Fruit fly (Drosophila melanogaster): ENCODE data around the gene CG4465.

The CG4465 gene

DNA sequence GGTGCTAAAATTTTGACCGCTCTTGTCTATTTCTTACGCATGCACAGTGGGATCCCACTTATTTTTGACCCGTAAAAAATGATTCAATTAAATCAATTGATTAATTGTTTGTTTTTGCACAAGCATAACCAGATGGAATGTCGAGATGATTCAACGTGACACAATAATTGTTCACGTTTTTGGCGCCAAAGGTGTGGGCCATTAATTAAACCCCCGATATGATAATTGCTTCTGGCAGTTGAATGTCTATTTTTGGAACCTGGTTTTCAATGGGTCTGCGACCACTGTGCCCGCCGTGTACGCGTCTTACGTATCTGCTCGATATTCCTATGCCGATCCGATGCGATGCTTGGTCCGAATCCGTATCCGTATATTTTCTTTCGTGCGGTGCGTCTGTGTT, 25.6 kb downstream of the CG4465 start:
- TF ChIP-seq EcR (GFP tag; optimal IDR thresholded peaks at IDR 0.05) = no peak
- TF ChIP-seq Dll (optimal IDR thresholded peaks at IDR 0.05) = no peak
- no peak for TF ChIP-seq usp (GFP tag; optimal IDR thresholded peaks at IDR 0.05)
- TF ChIP-seq psq (optimal IDR thresholded peaks at IDR 0.05) = no peak
- TF ChIP-seq CG8478 (optimal IDR thresholded peaks at IDR 0.05) = no peak
- TF ChIP-seq pan (optimal IDR thresholded peaks at IDR 0.05) = no peak

DNA sequence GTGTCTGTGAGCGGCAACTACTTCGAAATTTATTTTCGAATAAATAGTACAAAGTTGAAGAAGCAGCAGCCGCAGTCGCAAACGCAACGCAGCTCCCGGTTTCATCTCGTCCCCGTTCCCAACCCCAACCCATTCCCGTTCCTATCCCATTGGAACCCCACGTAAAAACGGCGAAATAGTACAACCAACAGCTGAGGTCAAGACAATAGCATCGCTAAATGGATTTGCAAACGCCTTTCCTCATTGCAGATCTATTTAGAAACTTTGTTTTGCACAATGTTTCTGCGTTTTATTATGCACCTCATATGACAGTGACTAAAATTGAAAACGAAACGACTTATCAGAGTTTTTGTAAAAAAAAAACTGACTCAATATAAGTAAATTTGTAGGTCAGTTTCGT, 26.3 kb downstream of the CG4465 start:
- TF ChIP-seq CG8478 (optimal IDR thresholded peaks at IDR 0.05) = no peak
- TF ChIP-seq pan (optimal IDR thresholded peaks at IDR 0.05) = no peak
- no peak for TF ChIP-seq psq (optimal IDR thresholded peaks at IDR 0.05)
- TF ChIP-seq Dll (optimal IDR thresholded peaks at IDR 0.05) = no peak
- TF ChIP-seq EcR (GFP tag; optimal IDR thresholded peaks at IDR 0.05) = no peak
- no peak for TF ChIP-seq usp (GFP tag; optimal IDR thresholded peaks at IDR 0.05)

DNA sequence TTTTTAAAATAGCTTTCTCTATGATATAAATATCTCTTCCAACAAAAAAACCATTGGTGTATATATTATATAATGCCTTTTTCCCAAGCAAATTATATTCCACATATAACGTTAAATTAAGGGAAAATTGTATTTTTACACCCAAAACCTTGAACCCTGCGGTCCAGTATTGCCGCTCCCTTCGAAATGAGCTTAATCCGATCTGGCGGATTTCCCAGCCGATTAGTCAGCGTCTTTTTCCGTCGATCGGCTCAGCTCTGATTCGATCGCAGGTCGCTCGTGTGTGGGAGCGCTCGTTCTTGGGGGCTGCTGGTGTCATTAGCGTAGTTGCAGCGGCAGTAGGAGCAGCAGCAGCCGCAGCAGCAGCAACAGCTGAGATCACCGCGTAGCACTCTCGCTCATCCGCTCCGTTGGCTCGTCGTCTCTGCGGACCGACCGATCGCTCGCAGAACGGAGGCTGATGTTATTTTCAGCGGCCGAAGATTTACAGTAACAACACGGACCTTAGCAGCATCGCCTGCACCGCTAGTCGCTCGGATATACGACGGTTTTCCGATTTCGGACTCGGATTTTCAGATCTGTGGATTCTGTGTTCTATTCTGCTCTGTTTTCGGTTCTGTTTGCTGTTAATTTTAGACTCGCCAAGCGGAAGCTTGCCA, 27.2 kb downstream of the CG4465 start, which contains the start of gene CG4733:
Gene CG4733 (plus strand): TSS at position 350 of the 659 bp plus-strand sequence.
- TF ChIP-seq psq (optimal IDR thresholded peaks at IDR 0.05) = no peak
- TF ChIP-seq CG8478 (optimal IDR thresholded peaks at IDR 0.05) = no peak
- TF ChIP-seq Dll (optimal IDR thresholded peaks at IDR 0.05) = no peak
- no peak for TF ChIP-seq usp (GFP tag; optimal IDR thresholded peaks at IDR 0.05)
- no peak for TF ChIP-seq EcR (GFP tag; optimal IDR thresholded peaks at IDR 0.05)
- no peak for TF ChIP-seq pan (optimal IDR thresholded peaks at IDR 0.05)

DNA sequence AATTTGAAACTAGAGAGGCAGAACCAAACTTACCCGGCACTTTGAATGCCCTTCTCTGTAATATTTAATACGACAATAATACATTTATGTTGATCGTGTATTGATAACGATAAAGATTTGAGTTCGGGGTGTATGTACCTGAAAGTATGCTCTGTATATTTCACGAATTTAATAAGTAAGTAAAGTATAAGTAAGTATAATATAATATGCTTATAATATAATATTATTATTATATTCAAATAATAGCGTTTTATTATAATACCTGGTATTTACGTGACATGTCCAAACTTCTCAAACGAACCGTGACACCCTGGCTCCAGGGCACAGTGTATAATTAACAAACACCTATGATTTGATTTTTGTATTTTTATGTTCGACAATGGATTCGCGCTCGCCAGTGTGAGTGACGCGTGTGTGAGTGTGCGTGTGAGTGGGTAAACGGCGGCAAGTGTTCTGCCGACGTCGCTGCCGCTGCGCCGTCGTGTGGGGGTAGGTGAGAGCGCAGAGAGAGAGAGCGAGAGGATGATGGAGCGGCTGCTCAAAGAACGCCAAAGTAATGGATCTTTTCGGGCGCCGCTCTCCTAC, 27.9 kb downstream of the CG4465 start:
- TF ChIP-seq Dll (optimal IDR thresholded peaks at IDR 0.05) (peak; percentile 82), CG8478 (optimal IDR thresholded peaks at IDR 0.05) (no peak)

DNA sequence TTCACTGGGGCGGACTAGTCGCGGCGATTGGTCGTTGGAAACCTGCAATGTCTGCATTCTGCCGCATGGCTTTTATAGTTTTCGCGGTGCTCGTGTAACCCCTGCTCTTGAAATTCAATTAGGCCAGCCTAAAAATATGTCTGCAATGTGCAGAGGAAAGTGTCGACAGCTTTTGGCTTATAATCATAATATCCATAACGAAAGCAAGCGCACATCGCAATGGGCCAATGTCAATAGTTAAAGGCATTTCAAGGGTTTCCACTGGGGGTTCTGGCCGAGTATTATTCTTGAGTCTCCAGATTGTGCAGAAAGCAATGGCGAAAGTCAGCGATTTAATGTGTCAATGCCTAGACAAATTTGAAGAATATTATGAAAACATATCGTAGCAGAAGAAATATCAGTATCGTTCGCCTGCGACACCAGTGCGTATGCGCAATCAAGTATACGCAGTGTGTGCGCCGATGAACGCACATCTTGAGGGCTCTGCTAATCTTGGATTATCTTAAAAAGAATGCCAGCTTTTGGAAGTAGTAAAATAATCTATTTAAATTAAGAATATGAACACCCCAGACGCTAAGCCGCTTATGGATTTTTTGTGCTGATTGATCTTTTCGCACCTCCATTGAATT, 29.4 kb downstream of the CG4465 start, which contains the start of gene ninaE:
Gene ninaE (minus strand): TSS at position 51 of the 629 bp plus-strand sequence.
- no peak for TF ChIP-seq CG8478 (optimal IDR thresholded peaks at IDR 0.05)
- TF ChIP-seq EcR (GFP tag; optimal IDR thresholded peaks at IDR 0.05) = no peak
- no peak for TF ChIP-seq psq (optimal IDR thresholded peaks at IDR 0.05)
- TF ChIP-seq Dll (optimal IDR thresholded peaks at IDR 0.05) = no peak
- TF ChIP-seq pan (optimal IDR thresholded peaks at IDR 0.05) = no peak
- TF ChIP-seq usp (GFP tag; optimal IDR thresholded peaks at IDR 0.05) = no peak

DNA sequence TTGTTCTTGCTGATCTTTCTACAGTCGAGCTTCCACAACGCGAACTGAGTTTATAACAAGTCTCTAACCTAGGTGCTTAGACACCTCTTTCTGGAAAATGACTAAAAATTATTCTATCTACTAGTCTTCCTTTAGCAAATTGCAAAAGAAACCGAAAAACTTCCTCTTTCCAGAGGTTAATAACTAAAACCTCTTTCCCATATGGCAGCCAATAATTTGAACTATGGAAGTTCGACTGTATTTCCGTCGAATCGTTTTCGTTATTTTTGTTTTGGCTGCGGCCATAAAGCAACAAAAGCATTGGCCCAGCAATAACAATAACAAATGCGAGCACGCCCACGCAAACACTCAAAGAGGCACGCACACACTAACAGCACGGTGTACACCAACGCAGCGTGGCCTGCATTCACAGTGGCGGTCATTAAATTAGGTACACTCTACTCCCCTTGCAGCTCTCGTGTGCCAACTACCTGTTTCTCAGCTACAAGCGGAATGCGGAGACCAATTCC, 37.2 kb downstream of the CG4465 start:
- TF ChIP-seq pan (optimal IDR thresholded peaks at IDR 0.05) = no peak
- TF ChIP-seq Dll (optimal IDR thresholded peaks at IDR 0.05) = no peak
- TF ChIP-seq psq (optimal IDR thresholded peaks at IDR 0.05) = no peak

DNA sequence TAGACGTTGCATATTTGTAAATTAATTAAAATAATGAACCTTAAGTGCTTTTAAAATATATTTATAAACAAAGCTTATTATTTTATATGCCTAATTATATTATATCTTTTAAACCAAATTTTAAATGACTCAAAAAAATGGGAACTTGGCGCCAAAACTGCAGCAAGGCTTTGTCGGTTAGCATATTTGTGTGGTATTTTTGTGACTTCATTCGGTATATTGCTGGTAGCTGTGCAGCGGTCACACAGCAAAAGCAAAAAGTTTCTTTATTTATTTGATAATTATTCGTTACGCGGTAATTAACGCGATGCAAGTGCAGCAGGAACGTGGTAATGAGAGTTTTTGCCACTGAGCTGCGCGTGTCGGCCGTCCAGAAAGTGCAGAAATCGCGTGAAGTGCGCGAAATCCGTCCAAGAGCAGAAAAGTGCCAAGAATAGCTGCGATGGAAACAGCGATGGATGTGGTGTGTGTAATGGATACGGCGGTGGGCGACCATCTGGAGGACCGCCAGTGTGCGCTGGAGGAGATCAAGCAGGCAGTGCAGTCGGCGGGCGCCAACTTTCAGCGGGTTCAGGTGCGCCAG, 38.1 kb downstream of the CG4465 start, which contains the start of gene Ask1:
Gene Ask1 (plus strand): TSS at position 250 of the 583 bp plus-strand sequence.
- TF ChIP-seq psq (optimal IDR thresholded peaks at IDR 0.05) = no peak
- no peak for TF ChIP-seq pan (optimal IDR thresholded peaks at IDR 0.05)

DNA sequence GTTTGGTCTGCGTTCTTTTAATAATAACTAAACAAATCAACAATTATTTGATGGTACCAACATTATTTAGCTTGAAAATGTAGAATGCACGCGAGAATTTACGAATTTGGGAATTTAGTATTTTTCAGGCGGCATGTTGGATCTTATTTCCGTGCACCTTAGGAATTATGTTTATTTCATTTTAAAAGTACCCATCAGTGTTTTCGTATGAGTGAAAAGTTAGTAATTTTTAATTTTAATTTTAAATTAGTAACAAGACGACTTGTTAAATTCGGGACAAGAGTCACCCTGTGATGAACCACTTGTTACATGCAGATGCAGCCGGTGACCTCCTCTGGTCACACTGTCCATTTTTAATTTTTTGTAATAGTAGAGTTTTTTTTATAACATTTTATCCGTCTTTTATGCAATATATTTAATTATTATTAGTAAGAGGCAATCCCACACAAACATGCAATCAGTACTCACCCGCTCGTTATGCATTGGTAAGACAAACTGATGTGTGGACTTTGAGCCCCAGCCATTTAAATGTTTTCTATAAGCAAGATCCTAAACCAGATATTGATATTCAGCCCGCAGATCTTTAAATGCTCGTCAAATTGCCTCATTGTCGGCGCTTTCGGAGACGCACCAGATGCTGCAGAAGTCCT, 40.1 kb downstream of the CG4465 start, which contains the start of the genes CG17186 and Arc42:
Gene CG17186 (minus strand): TSS at position 88 of the 650 bp plus-strand sequence.
Gene Arc42 (plus strand): TSS at position 311 of the 650 bp plus-strand sequence.
- TF ChIP-seq psq (optimal IDR thresholded peaks at IDR 0.05) = no peak
- no peak for TF ChIP-seq EcR (GFP tag; optimal IDR thresholded peaks at IDR 0.05)
- no peak for TF ChIP-seq Dll (optimal IDR thresholded peaks at IDR 0.05)
- TF ChIP-seq CG8478 (optimal IDR thresholded peaks at IDR 0.05) = no peak
- TF ChIP-seq usp (GFP tag; optimal IDR thresholded peaks at IDR 0.05) = no peak

DNA sequence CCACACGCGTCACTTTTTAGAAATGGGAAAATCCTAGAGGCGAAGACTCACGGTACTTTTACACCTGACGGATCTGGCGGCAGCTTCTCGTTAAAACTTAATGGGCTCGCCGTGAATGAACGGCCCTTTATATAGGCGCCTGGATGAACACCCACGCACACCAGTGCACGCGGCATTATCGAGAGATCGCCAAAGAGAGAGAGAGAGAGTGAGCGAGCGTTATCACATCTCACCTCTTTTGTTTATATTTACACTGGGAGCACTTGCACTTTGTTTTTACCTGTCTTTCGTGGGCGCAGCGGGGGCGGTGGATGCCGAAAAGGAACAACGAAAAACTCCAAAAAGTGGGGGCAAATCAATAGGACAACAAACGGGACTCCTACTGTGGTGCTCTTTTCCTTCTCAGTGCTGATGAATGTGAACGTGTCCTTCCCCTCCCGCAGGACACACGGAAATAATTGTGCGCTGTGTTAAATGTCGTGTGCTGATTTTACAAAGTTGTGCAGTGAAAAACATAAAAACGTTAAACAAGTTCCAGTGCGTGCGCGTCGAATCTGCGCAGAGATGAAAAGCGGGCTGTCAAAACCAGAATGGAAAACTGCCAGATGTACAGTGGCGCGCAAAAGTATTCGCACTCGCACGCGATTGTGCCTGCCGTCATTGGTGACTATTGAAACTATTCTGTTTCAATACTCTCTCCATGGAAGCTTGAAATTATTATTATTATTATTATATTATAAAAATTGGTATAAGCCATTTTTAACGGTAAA, 42.3 kb downstream of the CG4465 start, which contains the start of gene Mrp5:
Gene Mrp5 (minus strand): TSS at position 561 of the 770 bp plus-strand sequence.
- TF ChIP-seq Dll (optimal IDR thresholded peaks at IDR 0.05) (peak; percentile 75), EcR (GFP tag; optimal IDR thresholded peaks at IDR 0.05) (no peak)

DNA sequence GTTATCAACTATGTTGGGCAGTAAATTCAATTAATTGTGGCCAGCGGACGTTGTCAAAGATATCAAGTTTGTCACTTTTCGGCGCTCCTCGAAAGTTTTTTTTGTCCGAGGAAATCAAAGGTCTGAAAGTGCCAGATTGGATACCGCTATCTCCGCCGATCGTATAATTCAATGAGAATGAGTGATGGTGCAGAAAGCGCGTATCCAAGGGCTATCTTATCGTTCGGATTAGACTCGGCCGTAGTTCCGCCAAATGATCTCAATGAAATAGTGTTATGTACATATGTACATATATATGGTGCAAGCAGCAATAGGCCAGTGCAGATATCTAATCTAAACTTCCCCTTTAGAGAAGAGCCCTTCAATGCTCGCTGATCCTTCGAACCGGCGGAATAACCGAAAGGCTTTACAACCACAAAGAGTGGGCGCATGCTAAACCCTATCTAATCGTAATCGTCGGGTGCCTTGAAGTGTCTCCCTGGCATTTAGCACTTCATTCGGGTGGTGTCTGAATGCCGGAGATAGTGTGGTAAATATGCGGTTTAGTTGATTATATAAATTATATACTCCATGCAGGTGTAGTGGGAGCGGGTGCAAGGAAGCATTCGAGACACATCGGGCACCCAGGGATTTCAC, 44.4 kb downstream of the CG4465 start:
- TF ChIP-seq psq (optimal IDR thresholded peaks at IDR 0.05) (no peak), EcR (GFP tag; optimal IDR thresholded peaks at IDR 0.05) (no peak), Dll (optimal IDR thresholded peaks at IDR 0.05) (no peak), usp (GFP tag; optimal IDR thresholded peaks at IDR 0.05) (no peak), CG8478 (optimal IDR thresholded peaks at IDR 0.05) (no peak), pan (optimal IDR thresholded peaks at IDR 0.05) (no peak)
